Fruit fly (Drosophila melanogaster) whole organism, embryonic: Measurements from ENCODE around the gene Gk2.

Experiments
- Abd-B ChIP-seq: fragments of 200-800 bp; sonication (Bioruptor generic); optimal IDR thresholded peaks from 2 replicates; lab custom pipeline; 2018; ENCODE audit warnings: missing biosample characterization, mild to moderate bottlenecking, missing genetic modification characterization, moderate library complexity
- Atf-2 ChIP-seq: fragments of 200-800 bp; sonication (Bioruptor generic); optimal IDR thresholded peaks from 2 replicates; lab custom pipeline; 2016; ENCODE audit warnings: missing biosample characterization, missing genetic modification characterization
- B-H1 ChIP-seq: fragments of 200-800 bp; sonication (Bioruptor generic); IDR thresholded peaks from 3 replicates; pipeline ENCODE4 v1.3.6; 2022; ENCODE audit warnings: missing biosample characterization, missing genetic modification characterization
- Blimp-1 ChIP-seq: fragments of 200-800 bp; sonication (Bioruptor generic); optimal IDR thresholded peaks from 3 replicates; lab custom pipeline; 2018; ENCODE audit warnings: missing biosample characterization, missing genetic modification characterization, mild to moderate bottlenecking, moderate library complexity, missing genetic modification reagents
- CG10431 ChIP-seq: fragments of 200-800 bp; sonication (Bioruptor generic); optimal IDR thresholded peaks from 3 replicates; lab custom pipeline; 2018; ENCODE audit warnings: missing biosample characterization, mild to moderate bottlenecking, missing genetic modification characterization
- CG10959 ChIP-seq: fragments of 200-800 bp; sonication (Bioruptor generic); IDR thresholded peaks from 2 replicates; pipeline ENCODE4 v1.3.6; 2022; ENCODE audit warnings: missing biosample characterization, missing genetic modification characterization
- CG11247 ChIP-seq: fragments of 200-800 bp; sonication (Bioruptor generic); IDR thresholded peaks from 2 replicates; pipeline ENCODE4 v1.3.6; 2022; ENCODE audit warnings: missing biosample characterization, missing genetic modification characterization
- CG11398 ChIP-seq: fragments of 200-800 bp; sonication (Bioruptor generic); optimal IDR thresholded peaks from 2 replicates; lab custom pipeline; 2016; ENCODE audit warnings: missing biosample characterization, missing genetic modification characterization
- CG13123 ChIP-seq: fragments of 200-800 bp; sonication (Bioruptor generic); optimal IDR thresholded peaks from 2 replicates; lab custom pipeline; 2016; ENCODE audit warnings: missing biosample characterization, missing genetic modification characterization
- CG17186 ChIP-seq: fragments of 200-800 bp; sonication (Bioruptor generic); optimal IDR thresholded peaks from 3 replicates; lab custom pipeline; 2017; ENCODE audit warnings: missing biosample characterization, missing genetic modification reagents, missing genetic modification characterization
- CG17328 ChIP-seq: fragments of 200-800 bp; sonication (Bioruptor generic); IDR thresholded peaks from 2 replicates; pipeline ENCODE4 v1.3.6; 2022; ENCODE audit warnings: missing biosample characterization, missing genetic modification characterization
- CG17568 ChIP-seq: fragments of 200-800 bp; sonication (Bioruptor generic); optimal IDR thresholded peaks from 2 replicates; lab custom pipeline; 2018; ENCODE audit warnings: missing biosample characterization, mild to moderate bottlenecking, missing genetic modification characterization, moderate library complexity
- CG17802 ChIP-seq: fragments of 200-800 bp; sonication (Bioruptor generic); optimal IDR thresholded peaks from 2 replicates; lab custom pipeline; 2018; ENCODE audit warnings: missing biosample characterization, mild to moderate bottlenecking, missing genetic modification characterization, moderate library complexity
- CG18476 ChIP-seq: fragments of 200-800 bp; sonication (Bioruptor generic); optimal IDR thresholded peaks from 2 replicates; lab custom pipeline; 2016; ENCODE audit warnings: missing biosample characterization, mild to moderate bottlenecking, missing genetic modification characterization
- CG30020 ChIP-seq: fragments of 200-800 bp; optimal IDR thresholded peaks from 2 replicates; lab custom pipeline; 2019; ENCODE audit warnings: missing biosample characterization, mild to moderate bottlenecking, missing genetic modification characterization, moderate library complexity
- CG31224 ChIP-seq: fragments of 200-800 bp; sonication (Bioruptor generic); IDR thresholded peaks from 2 replicates; pipeline ENCODE4 v1.3.6; 2022; ENCODE audit warnings: missing biosample characterization, missing genetic modification characterization
- CG31388 ChIP-seq: fragments of 200-800 bp; sonication (Bioruptor generic); optimal IDR thresholded peaks from 2 replicates; lab custom pipeline; 2016; ENCODE audit warnings: missing biosample characterization, missing genetic modification characterization
- CG7963 ChIP-seq: fragments of 200-800 bp; sonication (Bioruptor generic); IDR thresholded peaks from 3 replicates; pipeline ENCODE4 v1.3.6; 2022; ENCODE audit warnings: missing biosample characterization, missing genetic modification characterization; ENCODE audit not compliant: partially characterized antibody
- CG9609 ChIP-seq: fragments of 200-800 bp; sonication (Bioruptor generic); optimal IDR thresholded peaks from 3 replicates; lab custom pipeline; 2016; ENCODE audit warnings: missing biosample characterization, missing genetic modification characterization
- CG9876 ChIP-seq: fragments of 200-800 bp; sonication (Bioruptor generic); optimal IDR thresholded peaks from 2 replicates; lab custom pipeline; 2016; ENCODE audit warnings: missing biosample characterization, missing genetic modification characterization
- Dek ChIP-seq: fragments of 200-800 bp; sonication (Bioruptor generic); optimal IDR thresholded peaks from 3 replicates; lab custom pipeline; 2019; ENCODE audit warnings: missing biosample characterization, mild to moderate bottlenecking, missing genetic modification characterization, moderate library complexity
- Dll ChIP-seq: fragments of 200-800 bp; sonication (Bioruptor generic); IDR thresholded peaks from 4 replicates; pipeline ENCODE4 v1.3.6; 2022; ENCODE audit warnings: missing biosample characterization, missing genetic modification characterization; ENCODE audit not compliant: partially characterized antibody
- Doc3 ChIP-seq: fragments of 200-800 bp; sonication (Bioruptor generic); IDR thresholded peaks from 3 replicates; pipeline ENCODE4 v1.3.6; 2022; ENCODE audit warnings: missing biosample characterization, missing genetic modification characterization; ENCODE audit not compliant: partially characterized antibody
- E2f1 ChIP-seq: fragments of 200-800 bp; sonication (Bioruptor generic); IDR thresholded peaks from 2 replicates; pipeline ENCODE4 v1.3.6; 2022; ENCODE audit warnings: missing biosample characterization, missing genetic modification characterization
- Hand ChIP-seq: fragments of 200-800 bp; sonication (Bioruptor generic); optimal IDR thresholded peaks from 2 replicates; lab custom pipeline; 2017; ENCODE audit warnings: mild to moderate bottlenecking, missing biosample characterization, missing genetic modification reagents, missing genetic modification characterization
- HmgD ChIP-seq: fragments of 200-800 bp; sonication (Bioruptor generic); optimal IDR thresholded peaks from 3 replicates; lab custom pipeline; 2016; ENCODE audit warnings: missing biosample characterization, missing genetic modification characterization
- HmgZ ChIP-seq: fragments of 200-800 bp; sonication (Bioruptor generic); optimal IDR thresholded peaks from 2 replicates; lab custom pipeline; 2018; ENCODE audit warnings: missing biosample characterization, mild to moderate bottlenecking, missing genetic modification characterization
- Hr3 ChIP-seq: fragments of 200-800 bp; sonication (Bioruptor generic); optimal IDR thresholded peaks from 3 replicates; lab custom pipeline; 2016; ENCODE audit warnings: missing biosample characterization, missing genetic modification characterization
- MESR4 ChIP-seq: fragments of 200-800 bp; sonication (Bioruptor generic); optimal IDR thresholded peaks from 2 replicates; lab custom pipeline; 2018; ENCODE audit warnings: missing biosample characterization, mild to moderate bottlenecking, missing genetic modification characterization, moderate library complexity
- Med ChIP-seq: fragments of 200-800 bp; sonication (Bioruptor generic); peaks from one replicate; lab custom pipeline; 2016; ENCODE audit warnings: missing biosample characterization, missing genetic modification characterization, mild to moderate bottlenecking, inconsistent platforms, moderate library complexity
- Neu2 ChIP-seq: fragments of 200-800 bp; sonication (Bioruptor generic); optimal IDR thresholded peaks from 3 replicates; lab custom pipeline; 2016; ENCODE audit warnings: missing biosample characterization, missing genetic modification characterization, borderline replicate concordance
- PHDP ChIP-seq: fragments of 200-800 bp; sonication (Bioruptor generic); optimal IDR thresholded peaks from 3 replicates; lab custom pipeline; 2018; ENCODE audit warnings: missing biosample characterization, mild to moderate bottlenecking, missing genetic modification characterization, moderate library complexity
- Rfx ChIP-seq: fragments of 200-800 bp; sonication (Bioruptor generic); IDR thresholded peaks from 2 replicates; pipeline ENCODE4 v1.3.6; 2022; ENCODE audit warnings: missing biosample characterization, missing genetic modification characterization
- Trl ChIP-seq, 3 experiments: fragments of >200 bp in 2 of 3; fragments of 200-800 bp in 1 of 3; sonication (Bioruptor generic) in 1 of 3; optimal IDR thresholded peaks; 2 replicates in 1 of 3; 3 replicates in 2 of 3; lab custom pipeline; 2016 to 2017; ENCODE audit warnings: missing biosample characterization in 1 of 3, missing genetic modification characterization in 1 of 3
- Xrp1 ChIP-seq: fragments of 200-800 bp; sonication (Bioruptor generic); IDR thresholded peaks from 2 replicates; pipeline ENCODE4 v1.3.6; 2022; ENCODE audit warnings: missing biosample characterization, missing genetic modification characterization
- abd-A ChIP-seq: fragments of 200-800 bp; sonication (Bioruptor generic); optimal IDR thresholded peaks from 3 replicates; lab custom pipeline; 2019; ENCODE audit warnings: missing biosample characterization, mild to moderate bottlenecking, missing genetic modification characterization, moderate library complexity
- chif ChIP-seq, 2 experiments: fragments of 200-800 bp; sonication (Bioruptor generic); optimal IDR thresholded peaks; 3 replicates each; lab custom pipeline; 2016; ENCODE audit warnings: missing biosample characterization in 2 of 2, missing genetic modification characterization in 2 of 2
- kni ChIP-seq: fragments of 200-800 bp; sonication (Bioruptor generic); optimal IDR thresholded peaks from 3 replicates; lab custom pipeline; 2017; ENCODE audit warnings: mild to moderate bottlenecking, missing biosample characterization, missing genetic modification reagents, missing genetic modification characterization
- lab ChIP-seq: fragments of 200-800 bp; sonication (Bioruptor generic); optimal IDR thresholded peaks from 3 replicates; lab custom pipeline; 2017; ENCODE audit warnings: missing biosample characterization, missing genetic modification characterization, mild to moderate bottlenecking, moderate library complexity, missing genetic modification reagents
- lilli ChIP-seq: fragments of 200-800 bp; sonication (Bioruptor generic); optimal IDR thresholded peaks from 3 replicates; lab custom pipeline; 2016; ENCODE audit warnings: missing biosample characterization, missing genetic modification characterization
- pb ChIP-seq: fragments of 200-800 bp; sonication (Bioruptor generic); optimal IDR thresholded peaks from 3 replicates; lab custom pipeline; 2016; ENCODE audit warnings: missing biosample characterization, missing genetic modification characterization
- sc ChIP-seq, 3 experiments: fragments of >200 bp in 2 of 3; fragments of 200-800 bp in 1 of 3; sonication (Bioruptor generic) in 1 of 3; optimal IDR thresholded peaks; 2 replicates in 2 of 3; 3 replicates in 1 of 3; lab custom pipeline; 2017; ENCODE audit warnings: mild to moderate bottlenecking in 1 of 3, missing biosample characterization in 1 of 3, missing genetic modification characterization in 1 of 3, missing genetic modification reagents in 1 of 3
- sens-2 ChIP-seq: fragments of 200-800 bp; sonication (Bioruptor generic); IDR thresholded peaks from 2 replicates; pipeline ENCODE4 v1.3.6; 2022; ENCODE audit warnings: missing biosample characterization, missing genetic modification characterization
- sisA ChIP-seq: fragments of 200-800 bp; sonication (Bioruptor generic); IDR thresholded peaks from 2 replicates; pipeline ENCODE4 v1.3.6; 2022; ENCODE audit warnings: missing biosample characterization, missing genetic modification characterization
- sob ChIP-seq: fragments of 200-800 bp; sonication (Bioruptor generic); IDR thresholded peaks from 2 replicates; pipeline ENCODE4 v1.3.6; 2022; ENCODE audit warnings: missing biosample characterization, missing genetic modification characterization
- tx ChIP-seq: fragments of 200-800 bp; sonication (Bioruptor generic); optimal IDR thresholded peaks from 2 replicates; lab custom pipeline; 2016; ENCODE audit warnings: missing biosample characterization, missing genetic modification characterization
- vvl ChIP-seq: fragments of 200-800 bp; sonication (Bioruptor generic); IDR thresholded peaks from 2 replicates; pipeline ENCODE4 v1.3.6; 2022; ENCODE audit warnings: missing biosample characterization, missing genetic modification characterization
- wek ChIP-seq: fragments of 200-800 bp; sonication (Bioruptor generic); optimal IDR thresholded peaks from 3 replicates; lab custom pipeline; 2018; ENCODE audit warnings: missing biosample characterization, mild to moderate bottlenecking, missing genetic modification characterization, moderate library complexity
- zen ChIP-seq: fragments of 200-800 bp; sonication (Bioruptor generic); optimal IDR thresholded peaks from 3 replicates; lab custom pipeline; 2018; ENCODE audit warnings: missing biosample characterization, mild to moderate bottlenecking, missing genetic modification characterization, moderate library complexity

The Gk2 gene

dm6 chr3L:1702367-1702927, 35.8 kb upstream of the Gk2 start, which contains the start of gene CG13931 (continued):
- TF ChIP-seq HmgD (GFP tag; lab: Kevin White, UChicago) (no peak), CG18476 (GFP tag; lab: Kevin White, UChicago) (no peak), MESR4 (no peak), tx (no peak), Med (GFP tag; lab: Kevin White, UChicago) (peak; percentile 77), sob (GFP tag; lab: Robert Waterston, UW) (peak; percentile 22; the same call in 1 of the 2 replicates), Doc3 (GFP tag; lab: Robert Waterston, UW) (no peak), sc (optimal IDR thresholded peaks at IDR 0.05; lab: Kevin White, UChicago) (no peak), sc (GFP tag; optimal IDR thresholded peaks at IDR 0.05; lab: Kevin White, UChicago) (no peak), CG7963 (GFP tag; lab: Robert Waterston, UW) (no peak), sens-2 (GFP tag; lab: Robert Waterston, UW) (peak; percentile 25; the same call in 1 of the 2 replicates), CG11247 (GFP tag; lab: Robert Waterston, UW) (no peak), Atf-2 (peak; percentile 2), CG31388 (GFP tag; lab: Kevin White, UChicago) (no peak), vvl (GFP tag; lab: Robert Waterston, UW) (0 out of 2 replicates have a peak, but pooled peaks have one; percentile 53), CG31224 (GFP tag; lab: Robert Waterston, UW) (no peak), pb (GFP tag; lab: Kevin White, UChicago) (no peak), Trl (optimal IDR thresholded peaks at IDR 0.05; lab: Kevin White, UChicago) (no peak), Trl (GFP tag; optimal IDR thresholded peaks at IDR 0.05; lab: Kevin White, UChicago) (peak; percentile 6), Dek (no peak), CG17186 (GFP tag; lab: Kevin White, UChicago) (no peak), Blimp-1 (GFP tag; lab: Kevin White, UChicago) (no peak), chif (GFP tag; optimal IDR thresholded peaks at IDR 0.05; lab: Kevin White, UChicago) (peak; percentile 40 to 41), CG17802 (no peak), lab (GFP tag; lab: Kevin White, UChicago) (no peak), Hand (no peak), HmgZ (no peak), E2f1 (GFP tag; lab: Robert Waterston, UW) (0 out of 2 replicates have a peak, but pooled peaks have one; percentile 13), CG9609 (GFP tag; lab: Kevin White, UChicago) (no peak), B-H1 (GFP tag; lab: Robert Waterston, UW) (no peak), Abd-B (no peak), wek (GFP tag; lab: Kevin White, UChicago) (no peak), CG10959 (GFP tag; lab: Robert Waterston, UW) (no peak), zen (tag; lab: Kevin White, UChicago) (peak; percentile 48), sisA (GFP tag; lab: Robert Waterston, UW) (peak; percentile 57), Dll (GFP tag; lab: Robert Waterston, UW) (no peak), CG17328 (GFP tag; lab: Robert Waterston, UW) (peak; percentile 36; the same call in 1 of the 2 replicates), CG13123 (GFP tag; lab: Kevin White, UChicago) (no peak), CG9876 (GFP tag; lab: Kevin White, UChicago) (no peak), CG30020 (tag; lab: Kevin White, UChicago) (no peak), kni (GFP tag; lab: Kevin White, UChicago) (no peak), lilli (no peak), CG17568 (GFP tag; lab: Kevin White, UChicago) (no peak), Rfx (no peak), CG10431 (GFP tag; lab: Kevin White, UChicago) (no peak), Hr3 (GFP tag; lab: Kevin White, UChicago) (no peak), CG11398 (no peak), Neu2 (GFP tag; lab: Kevin White, UChicago) (no peak), Xrp1 (GFP tag; lab: Robert Waterston, UW) (peak; percentile 54; the same call in 1 of the 2 replicates), abd-A (tag; lab: Kevin White, UChicago) (no peak), PHDP (no peak)
